Fruit fly (Drosophila melanogaster): Measurements from ENCODE around the gene POLDIP2.

The POLDIP2 gene

dm6 chr3R:5467619-5468018 lies at the start of gene POLDIP2:
TSS of gene POLDIP2 (plus strand) at chr3R:5467778.
- TF ChIP-seq ttk (optimal IDR thresholded peaks at IDR 0.05): no peak
- TF ChIP-seq psq (optimal IDR thresholded peaks at IDR 0.05): no peak
- no peak for TF ChIP-seq Sin3A (optimal IDR thresholded peaks at IDR 0.05)
- TF ChIP-seq h (optimal IDR thresholded peaks at IDR 0.05): no peak
- TF ChIP-seq Myc (optimal IDR thresholded peaks at IDR 0.05): no peak
- no peak for TF ChIP-seq insv (optimal IDR thresholded peaks at IDR 0.05)

dm6 chr3R:5420454-5420853 lies 47.1 kb upstream of the POLDIP2 start:
- TF ChIP-seq ttk (optimal IDR thresholded peaks at IDR 0.05) (no peak), h (optimal IDR thresholded peaks at IDR 0.05) (no peak), psq (optimal IDR thresholded peaks at IDR 0.05) (no peak), insv (optimal IDR thresholded peaks at IDR 0.05) (no peak), Myc (optimal IDR thresholded peaks at IDR 0.05) (no peak), Sin3A (optimal IDR thresholded peaks at IDR 0.05) (no peak)

dm6 chr3R:5422123-5422522 lies 45.5 kb upstream of the POLDIP2 start:
- TF ChIP-seq psq (optimal IDR thresholded peaks at IDR 0.05) (no peak), Sin3A (optimal IDR thresholded peaks at IDR 0.05) (no peak), ttk (optimal IDR thresholded peaks at IDR 0.05) (no peak), insv (optimal IDR thresholded peaks at IDR 0.05) (no peak), h (optimal IDR thresholded peaks at IDR 0.05) (no peak), Myc (optimal IDR thresholded peaks at IDR 0.05) (no peak)

- no peak for TF ChIP-seq ttk (optimal IDR thresholded peaks at IDR 0.05)
Observed at dm6 chr3R:5427157-5427556, 40.4 kb upstream of the POLDIP2 start, which contains the start of gene CG12147. TSS of gene CG12147 (minus strand) at chr3R:5427257.

- TF ChIP-seq ttk (optimal IDR thresholded peaks at IDR 0.05): no peak
- TF ChIP-seq h (optimal IDR thresholded peaks at IDR 0.05): no peak
- TF ChIP-seq insv (optimal IDR thresholded peaks at IDR 0.05): no peak
- no peak for TF ChIP-seq Sin3A (optimal IDR thresholded peaks at IDR 0.05)
- TF ChIP-seq psq (optimal IDR thresholded peaks at IDR 0.05): no peak
- TF ChIP-seq Myc (optimal IDR thresholded peaks at IDR 0.05): no peak
Observed at dm6 chr3R:5429786-5430185, 37.8 kb upstream of the POLDIP2 start.

dm6 chr3R:5438750-5439149 lies 28.8 kb upstream of the POLDIP2 start:
- TF ChIP-seq Myc (optimal IDR thresholded peaks at IDR 0.05) (no peak), Sin3A (optimal IDR thresholded peaks at IDR 0.05) (no peak), ttk (optimal IDR thresholded peaks at IDR 0.05) (no peak), h (optimal IDR thresholded peaks at IDR 0.05) (no peak), insv (optimal IDR thresholded peaks at IDR 0.05) (no peak), psq (optimal IDR thresholded peaks at IDR 0.05) (no peak)

dm6 chr3R:5454334-5454733 lies 13.2 kb upstream of the POLDIP2 start:
- TF ChIP-seq ttk (optimal IDR thresholded peaks at IDR 0.05): no peak
- TF ChIP-seq h (optimal IDR thresholded peaks at IDR 0.05): no peak
- TF ChIP-seq Myc (optimal IDR thresholded peaks at IDR 0.05): no peak
- TF ChIP-seq insv (optimal IDR thresholded peaks at IDR 0.05): no peak
- TF ChIP-seq Sin3A (optimal IDR thresholded peaks at IDR 0.05): no peak
- no peak for TF ChIP-seq psq (optimal IDR thresholded peaks at IDR 0.05)

- no peak for TF ChIP-seq ttk (optimal IDR thresholded peaks at IDR 0.05)
Observed at dm6 chr3R:5458627-5459026, 9.0 kb upstream of the POLDIP2 start.

dm6 chr3R:5463199-5463949 lies 4.2 kb upstream of the POLDIP2 start:
- TF ChIP-seq ttk (optimal IDR thresholded peaks at IDR 0.05) (no peak), psq (optimal IDR thresholded peaks at IDR 0.05) (no peak), insv (optimal IDR thresholded peaks at IDR 0.05) (no peak), h (optimal IDR thresholded peaks at IDR 0.05) (no peak), Myc (optimal IDR thresholded peaks at IDR 0.05) (no peak), Sin3A (optimal IDR thresholded peaks at IDR 0.05) (no peak)

dm6 chr3R:5464481-5464880 lies 3.1 kb upstream of the POLDIP2 start, which contains the start of gene PEK:
TSS of gene PEK (minus strand) at chr3R:5464753.
- TF ChIP-seq ttk (optimal IDR thresholded peaks at IDR 0.05) (no peak), insv (optimal IDR thresholded peaks at IDR 0.05) (no peak), Myc (optimal IDR thresholded peaks at IDR 0.05) (no peak), h (optimal IDR thresholded peaks at IDR 0.05) (no peak), psq (optimal IDR thresholded peaks at IDR 0.05) (no peak)

- TF ChIP-seq Myc (optimal IDR thresholded peaks at IDR 0.05) (no peak), h (optimal IDR thresholded peaks at IDR 0.05) (no peak), Sin3A (optimal IDR thresholded peaks at IDR 0.05) (no peak), insv (optimal IDR thresholded peaks at IDR 0.05) (no peak), ttk (optimal IDR thresholded peaks at IDR 0.05) (no peak), psq (optimal IDR thresholded peaks at IDR 0.05) (no peak)
Observed at dm6 chr3R:5466875-5467274, 703 bp upstream of the POLDIP2 start, which contains the start of gene RpL35A. TSS of gene RpL35A (minus strand) at chr3R:5467101.

- TF ChIP-seq ttk (optimal IDR thresholded peaks at IDR 0.05) (no peak), Myc (optimal IDR thresholded peaks at IDR 0.05) (no peak), insv (optimal IDR thresholded peaks at IDR 0.05) (no peak), Sin3A (optimal IDR thresholded peaks at IDR 0.05) (no peak), psq (optimal IDR thresholded peaks at IDR 0.05) (no peak), h (optimal IDR thresholded peaks at IDR 0.05) (no peak)
Observed at dm6 chr3R:5470586-5471283, 3.2 kb downstream of the POLDIP2 start, which contains the start of the genes mRpL44 and Snr1. TSS of gene mRpL44 (minus strand) at chr3R:5470636. TSS of gene Snr1 (plus strand) at chr3R:5470926.

Measured in Kc167 (cell line).